Worm (Caenorhabditis elegans): ENCODE data around the gene F44E5.4.

Gene F44E5.4

DNA sequence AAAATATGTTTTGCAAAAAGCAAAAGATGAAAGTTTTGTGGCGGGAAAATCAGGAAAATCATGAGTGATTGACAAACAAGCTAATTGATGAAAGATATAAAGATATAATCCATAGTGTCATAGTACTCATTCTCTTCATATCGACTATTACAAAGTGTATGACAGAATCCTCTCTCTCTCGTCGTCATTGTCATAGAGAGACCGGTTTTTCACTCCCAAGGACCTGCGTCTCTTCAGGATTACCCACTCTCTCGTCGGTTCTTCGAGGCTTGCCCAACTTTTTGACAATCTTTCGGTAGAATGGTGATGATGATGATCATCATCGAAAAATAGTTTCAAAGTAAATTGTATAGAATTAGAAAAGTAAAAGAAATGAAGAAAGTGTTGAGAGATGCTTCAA is 21.8 kb downstream of the F44E5.4 start (continued):
- TF ChIP-seq mdl-1 (tag; optimal IDR thresholded peaks at IDR 0.05): peak in 1 of 2 experiments; percentile 18

DNA sequence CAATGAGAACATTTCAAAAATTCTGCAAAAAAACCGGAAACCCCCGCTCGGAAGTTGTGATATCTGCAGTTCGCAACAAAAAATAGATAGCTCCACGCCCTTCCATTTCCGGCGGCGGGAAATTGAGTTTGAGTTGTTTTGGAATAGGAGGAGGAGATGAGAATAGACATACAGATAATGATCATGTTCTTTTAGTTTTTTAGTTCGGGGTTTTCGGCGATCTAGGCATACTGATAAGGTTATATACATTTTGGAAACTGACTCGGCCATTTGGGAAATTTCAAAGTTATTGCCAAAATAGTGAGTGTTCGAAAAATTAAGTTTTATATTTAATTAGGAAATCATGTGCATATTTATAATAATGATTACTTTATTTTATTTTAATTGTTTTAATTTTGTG is 25.3 kb downstream of the F44E5.4 start:
- TF ChIP-seq lin-14 (GFP tag; optimal IDR thresholded peaks at IDR 0.05) (peak; percentile 44), nhr-85 (tag) (peak; percentile 29), dpl-1 (GFP tag; optimal IDR thresholded peaks at IDR 0.05) (no peak), vab-15 (tag; optimal IDR thresholded peaks at IDR 0.05) (no peak)

DNA sequence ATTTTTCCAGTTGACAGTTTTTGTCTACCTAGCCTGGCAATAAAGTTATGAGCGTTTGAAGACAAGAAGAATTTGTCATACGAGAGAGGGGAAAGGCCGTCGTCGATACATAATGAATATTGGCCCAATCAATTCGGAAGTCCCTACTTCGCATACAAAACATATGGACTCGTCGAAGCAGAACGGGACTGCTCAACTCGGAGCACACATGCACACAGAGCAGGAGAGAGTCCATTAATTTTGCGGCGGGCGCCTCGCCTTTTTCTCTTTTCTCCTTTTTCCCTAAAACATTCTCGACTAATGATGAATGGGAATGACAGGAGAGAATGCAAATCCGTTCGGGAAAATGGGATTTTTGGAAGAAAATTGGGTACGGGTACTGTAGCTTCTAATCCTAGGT is 26.6 kb downstream of the F44E5.4 start, which contains the start of gene F13D12.8:
TSS of gene F13D12.8 (minus strand) at position 82 of the 400 bp plus-strand sequence.
- TF ChIP-seq lin-14 (GFP tag; optimal IDR thresholded peaks at IDR 0.05): peak; percentile 73
- TF ChIP-seq snpc-4 (tag; optimal IDR thresholded peaks at IDR 0.05): peak; percentile 36
- no peak for TF ChIP-seq ets-5 (GFP tag; IDR thresholded peaks at IDR 0.05)
- peak; percentile 62 for TF ChIP-seq dsc-1 (tag; optimal IDR thresholded peaks at IDR 0.05)
- TF ChIP-seq blmp-1 (tag; optimal IDR thresholded peaks at IDR 0.05): no peak

DNA sequence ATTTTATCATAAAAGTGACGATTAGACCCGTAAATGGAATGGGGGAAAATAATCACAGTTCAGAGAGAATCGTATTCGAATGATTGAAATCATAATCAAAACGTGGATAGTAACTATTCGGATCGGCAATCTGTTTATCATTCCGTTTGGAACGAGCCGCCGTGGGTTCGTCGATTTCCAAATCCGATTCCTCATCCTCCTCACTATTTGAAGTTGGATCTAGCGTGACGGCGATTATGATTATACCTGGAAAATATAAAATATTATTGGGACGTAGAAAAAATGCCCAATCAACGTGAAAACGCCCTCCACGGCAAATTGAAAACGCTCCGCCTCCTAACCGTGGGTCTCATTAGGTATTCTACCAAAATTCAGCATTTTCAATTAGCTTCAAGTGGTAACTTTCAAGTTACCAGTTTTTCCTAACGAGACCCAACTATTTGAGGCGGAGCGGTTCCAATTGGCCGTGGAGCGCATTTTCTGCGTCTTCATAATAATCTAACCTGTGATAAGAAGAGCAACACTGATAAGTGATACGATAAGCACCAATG is 27.9 kb downstream of the F44E5.4 start:
- TF ChIP-seq unc-98 (GFP tag; IDR thresholded peaks at IDR 0.05) (no peak), tlp-1 (tag; optimal IDR thresholded peaks at IDR 0.05) (no peak), ama-1 (optimal IDR thresholded peaks at IDR 0.05) (peak; percentile 62), F16B12.6 (tag; optimal IDR thresholded peaks at IDR 0.05) (no peak), xbp-1 (tag; optimal IDR thresholded peaks at IDR 0.05) (no peak), ceh-88 (GFP tag; IDR thresholded peaks at IDR 0.05) (no peak), sptf-1 (tag; optimal IDR thresholded peaks at IDR 0.05) (no peak), elt-2 (tag; optimal IDR thresholded peaks at IDR 0.05) (peak; percentile 56), jun-1 (tag; optimal IDR thresholded peaks at IDR 0.05) (no peak), ces-1 (GFP tag; optimal IDR thresholded peaks at IDR 0.05) (no peak), mdl-1 (tag; optimal IDR thresholded peaks at IDR 0.05) (no peak), C34B4.2 (tag; optimal IDR thresholded peaks at IDR 0.05) (no peak), lin-13 (GFP tag; optimal IDR thresholded peaks at IDR 0.05) (no peak), hpl-2 (GFP tag; optimal IDR thresholded peaks at IDR 0.05) (no peak), lin-14 (GFP tag; optimal IDR thresholded peaks at IDR 0.05) (no peak), fos-1 (tag; optimal IDR thresholded peaks at IDR 0.05) (no peak), nhr-237 (tag; optimal IDR thresholded peaks at IDR 0.05) (no peak), nhr-84 (tag; optimal IDR thresholded peaks at IDR 0.05) (no peak), ceh-90 (tag; optimal IDR thresholded peaks at IDR 0.05) (no peak), nhr-90 (tag; optimal IDR thresholded peaks at IDR 0.05; ENCODE audit: poor library complexity) (peak; percentile 65), elt-3 (tag; optimal IDR thresholded peaks at IDR 0.05) (no peak), lin-39 (tag; optimal IDR thresholded peaks at IDR 0.05) (no peak), nhr-28 (tag; optimal IDR thresholded peaks at IDR 0.05) (no peak), lin-15B (tag; optimal IDR thresholded peaks at IDR 0.05) (no peak), aly-2 (tag; optimal IDR thresholded peaks at IDR 0.05) (peak; percentile 65), nhr-20 (tag; optimal IDR thresholded peaks at IDR 0.05) (peak; percentile 50), snu-23 (GFP tag; optimal IDR thresholded peaks at IDR 0.05) (peak; percentile 63), zag-1 (tag; optimal IDR thresholded peaks at IDR 0.05) (no peak), nhr-47 (tag; optimal IDR thresholded peaks at IDR 0.05) (peak; percentile 26), alr-1 (tag; optimal IDR thresholded peaks at IDR 0.05; ENCODE audit: borderline replicate concordance) (no peak), egl-13 (tag; optimal IDR thresholded peaks at IDR 0.05) (no peak), pax-3 (tag; optimal IDR thresholded peaks at IDR 0.05) (no peak), mef-2 (tag; optimal IDR thresholded peaks at IDR 0.05) (no peak), nhr-71 (tag; optimal IDR thresholded peaks at IDR 0.05) (peak; percentile 58), nhr-85 (tag) (peak; percentile 47), zip-4 (GFP tag; optimal IDR thresholded peaks at IDR 0.05) (no peak), efl-1 (optimal IDR thresholded peaks at IDR 0.05) (no peak), efl-1 (GFP tag; optimal IDR thresholded peaks at IDR 0.05 in 1 of 2) (peak in 1 of 2 experiments; percentile 88), ztf-4 (tag; optimal IDR thresholded peaks at IDR 0.05) (peak; percentile 4), lsy-2 (tag; optimal IDR thresholded peaks at IDR 0.05) (no peak), rnt-1 (tag; optimal IDR thresholded peaks at IDR 0.05) (peak; percentile 19), C04F5.9 (tag; optimal IDR thresholded peaks at IDR 0.05) (no peak)
